Worm (Caenorhabditis elegans) whole organism, L4 larva: ENCODE data around the gene srh-167.

Experiments
- D1046.2 ChIP-seq: fragments of 200-800 bp; sonication (Bioruptor generic); IDR thresholded peaks from 2 replicates; pipeline ENCODE4 v1.3.6; 2022; ENCODE audit warnings: missing genetic modification characterization, missing compliant biosample characterization
- F37D6.2 ChIP-seq: sonication (generic microtip); optimal IDR thresholded peaks from 2 replicates; lab custom pipeline; 2016; ENCODE audit warnings: mild to moderate bottlenecking, missing genetic modification characterization, missing compliant biosample characterization
- F44E2.7 ChIP-seq: fragments of 200-800 bp; sonication (Bioruptor generic); IDR thresholded peaks from 2 replicates; pipeline ENCODE4 v2.1.2; 2022; ENCODE audit warnings: missing genetic modification characterization, missing compliant biosample characterization
- T26A8.4 ChIP-seq: fragments of 200-800 bp; sonication (Bioruptor generic); IDR thresholded peaks from 2 replicates; pipeline ENCODE4 v1.3.6; 2022; ENCODE audit warnings: missing genetic modification characterization, missing compliant biosample characterization
- ZK337.2 ChIP-seq: fragments of 200-800 bp; sonication (Bioruptor generic); IDR thresholded peaks from 2 replicates; pipeline ENCODE4 v1.3.6; 2022; ENCODE audit warnings: missing genetic modification reagents, missing genetic modification characterization, missing compliant biosample characterization
- aha-1 ChIP-seq: fragments of 150-350 bp; peaks from one replicate; lab custom pipeline; 2014; ENCODE audit warnings: missing biosample characterization, missing genetic modification characterization
- aly-2 ChIP-seq: sonication (generic microtip); optimal IDR thresholded peaks from 2 replicates; lab custom pipeline; 2018; ENCODE audit warnings: missing biosample characterization, missing genetic modification characterization
- ceh-28 ChIP-seq: fragments of 150-350 bp; optimal IDR thresholded peaks from 2 replicates; lab custom pipeline; 2014; ENCODE audit warnings: missing biosample characterization, missing genetic modification reagents, missing genetic modification characterization
- ceh-62 ChIP-seq: sonication (generic microtip); optimal IDR thresholded peaks from 2 replicates; lab custom pipeline; 2017; ENCODE audit warnings: missing biosample characterization, missing genetic modification characterization
- ces-1 ChIP-seq: fragments of 150-350 bp; sonication (generic microtip); optimal IDR thresholded peaks from 4 replicates; lab custom pipeline; 2014; ENCODE audit warnings: missing biosample characterization, missing genetic modification reagents, missing genetic modification characterization
- cey-2 ChIP-seq: sonication (generic microtip); optimal IDR thresholded peaks from 3 replicates; lab custom pipeline; 2017; ENCODE audit warnings: missing genetic modification characterization, mild to moderate bottlenecking, missing compliant biosample characterization, antibody characterized with exemption, borderline replicate concordance; ENCODE audit not compliant: insufficient read depth
- daf-12 ChIP-seq: fragments of 150-350 bp; optimal IDR thresholded peaks from 2 replicates; lab custom pipeline; 2014; ENCODE audit warnings: missing biosample characterization, missing genetic modification reagents, missing genetic modification characterization
- daf-16 ChIP-seq, 3 experiments: sonication (generic microtip); optimal IDR thresholded peaks; 2 replicates each; lab custom pipeline; 2016 to 2017; ENCODE audit warnings: missing genetic modification characterization in 3 of 3, missing genetic modification reagents in 3 of 3, mild to moderate bottlenecking in 2 of 3, missing compliant biosample characterization in 2 of 3, missing biosample characterization in 1 of 3, moderate library complexity in 1 of 3
- daf-19 ChIP-seq: fragments of 200-800 bp; sonication (Bioruptor generic); conservative IDR thresholded peaks from 2 replicates; pipeline ENCODE4 v1.3.6; 2022; ENCODE audit warnings: missing genetic modification characterization, missing compliant biosample characterization
- daf-8 ChIP-seq: fragments of 200-800 bp; sonication (Bioruptor generic); IDR thresholded peaks from 2 replicates; pipeline ENCODE4 v1.3.6; 2022; ENCODE audit warnings: missing genetic modification characterization, missing compliant biosample characterization
- dmd-6 ChIP-seq: fragments of 200-800 bp; sonication (Bioruptor generic); IDR thresholded peaks from 2 replicates; pipeline ENCODE4 v1.3.6; 2022; ENCODE audit warnings: missing genetic modification reagents, missing genetic modification characterization, missing compliant biosample characterization
- dmd-9 ChIP-seq: fragments of 200-800 bp; sonication (Bioruptor generic); IDR thresholded peaks from 2 replicates; pipeline ENCODE4 v1.3.6; 2022; ENCODE audit warnings: missing genetic modification reagents, missing genetic modification characterization, missing compliant biosample characterization
- dpl-1 ChIP-seq: fragments of 150-350 bp; optimal IDR thresholded peaks from 2 replicates; lab custom pipeline; 2014; ENCODE audit warnings: missing biosample characterization, missing genetic modification reagents, missing genetic modification characterization
- fkh-10 ChIP-seq: fragments of 150-350 bp; optimal IDR thresholded peaks from 2 replicates; lab custom pipeline; 2014; ENCODE audit warnings: missing biosample characterization, missing genetic modification reagents, missing genetic modification characterization
- fos-1 ChIP-seq: fragments of 150-350 bp; optimal IDR thresholded peaks from 2 replicates; lab custom pipeline; 2014; ENCODE audit warnings: missing biosample characterization, missing genetic modification characterization
- gei-8 ChIP-seq: fragments of 200-800 bp; sonication (Bioruptor generic); optimal IDR thresholded peaks from 2 replicates; lab custom pipeline; 2018; ENCODE audit warnings: mild to moderate bottlenecking, missing genetic modification characterization, missing compliant biosample characterization
- hif-1 ChIP-seq, 2 experiments: sonication (generic microtip); optimal IDR thresholded peaks; 2 replicates each; lab custom pipeline; 2016 to 2017; ENCODE audit warnings: missing compliant biosample characterization in 2 of 2, missing genetic modification characterization in 2 of 2, missing genetic modification reagents in 2 of 2, missing genotype in 2 of 2, mild to moderate bottlenecking in 1 of 2
- hlh-11 ChIP-seq: fragments of 200-800 bp; sonication (Bioruptor generic); optimal IDR thresholded peaks from 2 replicates; lab custom pipeline; 2018; ENCODE audit warnings: mild to moderate bottlenecking, missing genetic modification characterization, missing compliant biosample characterization
- hmg-1.1 ChIP-seq: fragments of 200-800 bp; sonication (Bioruptor generic); IDR thresholded peaks from 2 replicates; pipeline ENCODE4 v1.3.6; 2022; ENCODE audit warnings: missing genetic modification reagents, missing genetic modification characterization, missing compliant biosample characterization
- jun-1 ChIP-seq: fragments of 150-350 bp; optimal IDR thresholded peaks from 2 replicates; lab custom pipeline; 2014; ENCODE audit warnings: missing biosample characterization, missing genetic modification reagents, missing genetic modification characterization
- lin-1 ChIP-seq: fragments of 200-800 bp; sonication (Bioruptor generic); IDR thresholded peaks from 2 replicates; pipeline ENCODE4 v1.3.6; 2022; ENCODE audit warnings: missing genetic modification reagents, missing genetic modification characterization, missing compliant biosample characterization
- lin-13 ChIP-seq: fragments of 150-350 bp; optimal IDR thresholded peaks from 2 replicates; lab custom pipeline; 2014; ENCODE audit warnings: missing biosample characterization, missing genetic modification reagents, missing genetic modification characterization
- lin-15B ChIP-seq: fragments of 150-350 bp; sonication (generic microtip); optimal IDR thresholded peaks from 3 replicates; lab custom pipeline; 2014; ENCODE audit warnings: missing biosample characterization, missing genetic modification characterization
- lin-29 ChIP-seq: fragments of 200-800 bp; sonication (Bioruptor generic); IDR thresholded peaks from 2 replicates; pipeline ENCODE4 v1.3.6; 2022; ENCODE audit warnings: missing genetic modification reagents, missing genetic modification characterization, missing compliant biosample characterization
- lin-39 ChIP-seq: fragments of 150-350 bp; optimal IDR thresholded peaks from 2 replicates; lab custom pipeline; 2014; ENCODE audit warnings: missing biosample characterization, missing genetic modification reagents, missing genetic modification characterization
- nhr-102 ChIP-seq: sonication (generic microtip); optimal IDR thresholded peaks from 2 replicates; lab custom pipeline; 2016; ENCODE audit warnings: mild to moderate bottlenecking, missing genetic modification characterization, moderate library complexity, missing compliant biosample characterization
- nhr-25 ChIP-seq: sonication (generic microtip); optimal IDR thresholded peaks from 2 replicates; lab custom pipeline; 2017; ENCODE audit warnings: missing genetic modification characterization, mild to moderate bottlenecking, missing compliant biosample characterization, antibody characterized with exemption, moderate library complexity, borderline replicate concordance; ENCODE audit not compliant: insufficient read depth
- nhr-28 ChIP-seq: fragments of 150-350 bp; optimal IDR thresholded peaks from 2 replicates; lab custom pipeline; 2014; ENCODE audit warnings: missing biosample characterization, missing genetic modification characterization
- nhr-41 ChIP-seq: fragments of 200-800 bp; sonication (Bioruptor generic); IDR thresholded peaks from 2 replicates; pipeline ENCODE4 v1.3.6; 2022; ENCODE audit warnings: missing genetic modification reagents, missing genetic modification characterization, missing compliant biosample characterization
- nhr-6 ChIP-seq: fragments of 150-350 bp; optimal IDR thresholded peaks from 2 replicates; lab custom pipeline; 2014; ENCODE audit warnings: missing biosample characterization, missing genetic modification characterization
- nhr-77 ChIP-seq: fragments of 150-350 bp; optimal IDR thresholded peaks from 2 replicates; lab custom pipeline; 2014; ENCODE audit warnings: missing biosample characterization, missing genetic modification characterization
- pqm-1 ChIP-seq: sonication (generic microtip); optimal IDR thresholded peaks from 2 replicates; lab custom pipeline; 2017; ENCODE audit warnings: missing biosample characterization, missing genetic modification characterization
- saeg-2 ChIP-seq: fragments of 200-800 bp; sonication (Bioruptor generic); IDR thresholded peaks from 2 replicates; pipeline ENCODE4 v1.3.6; 2022; ENCODE audit warnings: missing genetic modification reagents, missing genetic modification characterization, missing compliant biosample characterization
- set-16 ChIP-seq: fragments of 200-800 bp; sonication (Bioruptor generic); IDR thresholded peaks from 2 replicates; pipeline ENCODE4 v1.3.6; 2022; ENCODE audit warnings: missing genetic modification reagents, missing genetic modification characterization, missing compliant biosample characterization
- snpc-1.2 ChIP-seq: fragments of 200-800 bp; sonication (Bioruptor generic); IDR thresholded peaks from 2 replicates; pipeline ENCODE4 v1.3.6; 2022; ENCODE audit warnings: missing genetic modification reagents, missing genetic modification characterization, missing compliant biosample characterization
- snpc-4 ChIP-seq: fragments of 150-350 bp; optimal IDR thresholded peaks from 2 replicates; lab custom pipeline; 2014; ENCODE audit warnings: missing biosample characterization, missing genetic modification characterization
- spr-3 ChIP-seq: fragments of 200-800 bp; sonication (Bioruptor generic); optimal IDR thresholded peaks from 2 replicates; lab custom pipeline; 2018; ENCODE audit warnings: mild to moderate bottlenecking, missing genetic modification characterization, missing compliant biosample characterization
- tag-97 ChIP-seq: fragments of 200-800 bp; sonication (Bioruptor generic); IDR thresholded peaks from 2 replicates; pipeline ENCODE4 v1.3.6; 2022; ENCODE audit warnings: missing genetic modification characterization, missing compliant biosample characterization
- tra-1 ChIP-seq: fragments of 200-800 bp; sonication (Bioruptor generic); IDR thresholded peaks from 2 replicates; pipeline ENCODE4 v1.3.6; 2022; ENCODE audit warnings: missing genetic modification reagents, missing genetic modification characterization, missing compliant biosample characterization
- unc-130 ChIP-seq: sonication (generic microtip); optimal IDR thresholded peaks from 2 replicates; lab custom pipeline; 2016; ENCODE audit warnings: missing genetic modification reagents, missing genetic modification characterization, missing compliant biosample characterization
- unc-62 ChIP-seq, 3 experiments: fragments of 150-350 bp in 1 of 3; sonication (generic microtip); optimal IDR thresholded peaks in 2 of 3; peaks in 1 of 3; 1 replicate in 1 of 3; 2 replicates in 2 of 3; lab custom pipeline; 2014 to 2017; ENCODE audit warnings: missing biosample characterization in 3 of 3, missing genetic modification characterization in 3 of 3, missing genetic modification reagents in 3 of 3, missing genotype in 1 of 3
- vab-7 ChIP-seq: fragments of 200-800 bp; sonication (Bioruptor generic); IDR thresholded peaks from 2 replicates; pipeline ENCODE4 v1.3.6; 2022; ENCODE audit warnings: missing genetic modification reagents, missing genetic modification characterization, missing compliant biosample characterization
- zag-1 ChIP-seq: fragments of 150-350 bp; optimal IDR thresholded peaks from 2 replicates; lab custom pipeline; 2014; ENCODE audit warnings: missing biosample characterization, missing genetic modification characterization
- zip-11 ChIP-seq: fragments of 200-800 bp; sonication (Bioruptor generic); IDR thresholded peaks from 2 replicates; pipeline ENCODE4 v1.3.6; 2022; ENCODE audit warnings: missing genetic modification characterization, missing compliant biosample characterization
- ztf-11 ChIP-seq: fragments of 150-350 bp; optimal IDR thresholded peaks from 2 replicates; lab custom pipeline; 2014; ENCODE audit warnings: missing biosample characterization, missing genetic modification characterization

srh-167 gene

DNA sequence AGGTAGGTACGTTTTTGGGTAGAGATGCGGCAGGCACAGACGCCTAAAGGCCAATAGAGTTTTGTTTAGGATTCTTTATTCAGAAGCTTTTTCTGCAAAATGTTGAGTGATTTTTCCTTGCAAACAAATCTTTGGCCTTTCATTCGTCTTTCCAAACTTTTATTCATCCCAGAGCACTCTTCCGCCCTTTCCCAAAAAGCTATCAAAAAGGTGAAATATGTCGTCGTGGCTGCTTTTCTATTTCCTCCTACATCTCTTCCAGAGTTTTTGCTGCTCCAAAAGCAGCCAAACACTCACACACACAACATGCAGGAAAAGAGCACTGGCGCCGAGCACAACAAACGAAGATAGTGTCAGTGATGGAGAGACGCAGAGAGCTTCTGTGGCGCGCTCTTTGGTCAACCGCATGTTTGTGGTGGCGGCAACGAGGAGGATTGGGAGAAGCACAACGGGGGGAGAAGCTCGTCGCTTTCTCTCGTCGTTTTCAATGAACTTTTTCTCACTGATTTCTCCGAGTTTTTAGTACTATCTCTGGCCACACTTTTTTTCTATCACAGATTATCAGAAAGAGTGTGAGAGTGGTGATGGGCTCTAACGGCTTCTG, 17.4 kb downstream of the srh-167 start (continued):
- TF ChIP-seq nhr-25 (tag; lab: Kevin White, UChicago): no peak
- TF ChIP-seq D1046.2 (GFP tag; lab: Robert Waterston, UW): no peak
- no peak for TF ChIP-seq daf-19 (GFP tag; lab: Robert Waterston, UW)
- peak; percentile 72 for TF ChIP-seq nhr-28 (tag; lab: Kevin White, UChicago)
- no peak for TF ChIP-seq gei-8 (GFP tag; lab: Kevin White, UChicago)
- no peak for TF ChIP-seq vab-7 (GFP tag; lab: Robert Waterston, UW)
- TF ChIP-seq dpl-1 (GFP tag; lab: Kevin White, UChicago): no peak
- no peak for TF ChIP-seq zag-1 (tag; lab: Kevin White, UChicago)
- TF ChIP-seq jun-1 (tag; lab: Kevin White, UChicago): no peak
- no peak for TF ChIP-seq tag-97
- TF ChIP-seq cey-2 (tag; lab: Kevin White, UChicago): no peak
- TF ChIP-seq ztf-11 (tag; lab: Kevin White, UChicago): no peak
- TF ChIP-seq unc-130 (GFP tag; lab: Kevin White, UChicago): no peak
- peak in 1 of 2 experiments; percentile 45 for TF ChIP-seq daf-16 (GFP tag; optimal IDR thresholded peaks at IDR 0.05; lab: Kevin White, UChicago)
- TF ChIP-seq daf-16 (tag; optimal IDR thresholded peaks at IDR 0.05; lab: Kevin White, UChicago): peak; percentile 87
- TF ChIP-seq F37D6.2 (tag; lab: Kevin White, UChicago): no peak
- peak; percentile 95 for TF ChIP-seq aha-1
- TF ChIP-seq unc-62 (GFP tag; optimal IDR thresholded peaks at IDR 0.05 in 1 of 2; lab: Kevin White, UChicago): peak in 1 of 2 experiments; percentile 99
- TF ChIP-seq unc-62 (tag; optimal IDR thresholded peaks at IDR 0.05; lab: Kevin White, UChicago): no peak
- 0 out of 2 replicates have a peak, but pooled peaks have one; percentile 13 for TF ChIP-seq T26A8.4
- no peak for TF ChIP-seq aly-2
- no peak for TF ChIP-seq zip-11
- no peak for TF ChIP-seq dmd-9
- TF ChIP-seq ceh-62 (tag; lab: Kevin White, UChicago): no peak
- no peak for TF ChIP-seq ces-1 (GFP tag; lab: Kevin White, UChicago)
- TF ChIP-seq snpc-4 (tag; lab: Kevin White, UChicago): no peak
- no peak for TF ChIP-seq tra-1 (GFP tag; lab: Robert Waterston, UW)
- no peak for TF ChIP-seq nhr-41
- no peak for TF ChIP-seq fos-1
- TF ChIP-seq ZK337.2: no peak
- TF ChIP-seq lin-29 (GFP tag; lab: Robert Waterston, UW): no peak
- peak; percentile 78 for TF ChIP-seq dmd-6 (GFP tag; lab: Robert Waterston, UW)
- no peak for TF ChIP-seq daf-8 (GFP tag; lab: Robert Waterston, UW)
- TF ChIP-seq lin-13 (GFP tag; lab: Kevin White, UChicago): peak; percentile 14
- TF ChIP-seq spr-3 (GFP tag; lab: Kevin White, UChicago): no peak
- TF ChIP-seq lin-1 (GFP tag; lab: Robert Waterston, UW): no peak
- peak; percentile 62 for TF ChIP-seq fkh-10 (GFP tag; lab: Kevin White, UChicago)
- TF ChIP-seq pqm-1 (tag; lab: Kevin White, UChicago): peak; percentile 42
- no peak for TF ChIP-seq lin-15B (tag; lab: Kevin White, UChicago)
- peak in 1 of 2 experiments; percentile 39 for TF ChIP-seq hif-1 (tag; optimal IDR thresholded peaks at IDR 0.05; lab: Kevin White, UChicago)
- TF ChIP-seq nhr-102 (tag; lab: Kevin White, UChicago): peak; percentile 5
- TF ChIP-seq daf-12 (tag; lab: Kevin White, UChicago): no peak
- no peak for TF ChIP-seq snpc-1.2
- peak; percentile 77 for TF ChIP-seq hmg-1.1 (GFP tag; lab: Robert Waterston, UW)
- TF ChIP-seq saeg-2: no peak
- TF ChIP-seq lin-39 (tag; lab: Kevin White, UChicago): no peak
- TF ChIP-seq nhr-77 (tag; lab: Kevin White, UChicago): peak; percentile 23
- peak; percentile 87 for TF ChIP-seq hlh-11 (tag; lab: Kevin White, UChicago)
- TF ChIP-seq F44E2.7: no peak
- no peak for TF ChIP-seq nhr-6
- TF ChIP-seq set-16 (GFP tag; lab: Robert Waterston, UW): peak; percentile 50
- no peak for TF ChIP-seq ceh-28 (tag; lab: Kevin White, UChicago)
